Fruit fly (Drosophila melanogaster): ENCODE measurements around the gene CG32240.
A peak's percentile ranks its signal among the peaks of the same experiment; 100 is the strongest.

The CG32240 gene

dm6 chr3L:4381529-4381928, at the start of gene CG32240:
CG32240 (minus strand) TSS chr3L:4381629.
- no peak for TF ChIP-seq CG3407 (GFP tag; optimal IDR thresholded peaks at IDR 0.05)
- no peak for TF ChIP-seq CG9437 (GFP tag; optimal IDR thresholded peaks at IDR 0.05)
- TF ChIP-seq danr (GFP tag; IDR thresholded peaks at IDR 0.05) = no peak
- no peak for TF ChIP-seq CG17328 (GFP tag; IDR thresholded peaks at IDR 0.05)
- TF ChIP-seq CG4424 (GFP tag; optimal IDR thresholded peaks at IDR 0.05) = no peak
- no peak for TF ChIP-seq gfzf (GFP tag; optimal IDR thresholded peaks at IDR 0.05)
- TF ChIP-seq CG10267 (tag; optimal IDR thresholded peaks at IDR 0.05) = no peak
- TF ChIP-seq CG4360 (GFP tag; IDR thresholded peaks at IDR 0.05) = no peak
- TF ChIP-seq CG6175 (GFP tag; IDR thresholded peaks at IDR 0.05) = no peak
- no peak for TF ChIP-seq NC2α (GFP tag; optimal IDR thresholded peaks at IDR 0.05)
- TF ChIP-seq chm (GFP tag; IDR thresholded peaks at IDR 0.05) = no peak
- no peak for TF ChIP-seq tgo (GFP tag; IDR thresholded peaks at IDR 0.05)

- TF ChIP-seq CG13894 (tag; optimal IDR thresholded peaks at IDR 0.05) = peak; percentile 68
- TF ChIP-seq CG10147 (GFP tag; optimal IDR thresholded peaks at IDR 0.05) = no peak
- TF ChIP-seq Deaf1 (tag; optimal IDR thresholded peaks at IDR 0.05) = peak; percentile 6
- TF ChIP-seq Trl (optimal IDR thresholded peaks at IDR 0.05) = peak; percentile 55 to 66
- no peak for TF ChIP-seq Trl (GFP tag; optimal IDR thresholded peaks at IDR 0.05)
- TF ChIP-seq CG34224 (GFP tag; IDR thresholded peaks at IDR 0.05; ENCODE audit: partially characterized antibody) = no peak
Measured at dm6 chr3L:4430331-4430730, 48.9 kb upstream of the CG32240 start.

DNA sequence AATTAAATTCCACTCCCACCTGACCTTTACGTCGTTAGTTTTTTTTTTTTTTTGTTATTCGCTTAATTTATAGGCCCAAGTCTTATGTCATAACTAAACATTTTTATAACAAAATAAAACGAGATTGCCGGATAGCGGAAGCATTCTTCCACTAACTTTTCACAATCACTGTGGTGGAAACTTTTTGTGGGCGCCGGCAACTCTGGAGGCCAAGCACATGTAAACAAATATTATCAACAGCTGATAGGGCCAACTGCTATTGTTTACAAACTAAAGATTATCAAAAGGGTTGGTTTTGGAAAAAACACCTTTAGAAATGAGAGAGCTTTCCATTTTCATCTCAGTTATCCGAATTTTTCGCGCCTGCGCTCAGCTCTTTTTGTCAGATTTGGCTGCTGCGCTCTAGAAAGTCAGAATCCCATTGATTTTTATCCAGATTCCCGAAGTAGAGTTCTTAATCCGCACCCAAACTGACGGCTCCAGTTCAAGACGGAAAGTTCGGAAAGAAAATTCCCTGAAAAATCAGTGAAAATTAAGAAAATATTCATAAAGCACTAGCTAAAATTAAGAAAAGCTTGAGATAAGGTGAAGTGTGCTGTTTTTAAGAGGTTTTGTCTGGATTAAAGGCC, 47.6 kb upstream of the CG32240 start, which contains the start of gene nAChRbeta1:
Gene nAChRbeta1, plus strand, starts transcription at position 432 of the 629 bp plus-strand sequence.
- TF ChIP-seq ewg (GFP tag; optimal IDR thresholded peaks at IDR 0.05) = peak; percentile 74
- no peak for TF ChIP-seq toy (GFP tag; IDR thresholded peaks at IDR 0.05)
- TF ChIP-seq lab (GFP tag; optimal IDR thresholded peaks at IDR 0.05) = peak; percentile 4
- peak; percentile 66 for TF ChIP-seq CG8388 (GFP tag; optimal IDR thresholded peaks at IDR 0.05)
- peak; percentile 20 for TF ChIP-seq CG13894 (tag; optimal IDR thresholded peaks at IDR 0.05)
- TF ChIP-seq sqz (GFP tag; optimal IDR thresholded peaks at IDR 0.05) = peak; percentile 10
- TF ChIP-seq crp (GFP tag; optimal IDR thresholded peaks at IDR 0.05) = peak in 1 of 2 experiments; percentile 45
- peak in 1 of 2 experiments; percentile 17 for TF ChIP-seq Trl (optimal IDR thresholded peaks at IDR 0.05)
- no peak for TF ChIP-seq Trl (GFP tag; optimal IDR thresholded peaks at IDR 0.05)
- TF ChIP-seq Lhr (GFP tag; optimal IDR thresholded peaks at IDR 0.05) = no peak
- peak; percentile 76; the same call in 1 of the 3 replicates for TF ChIP-seq CG34422 (GFP tag; IDR thresholded peaks at IDR 0.05)
- TF ChIP-seq onecut (GFP tag; IDR thresholded peaks at IDR 0.05) = peak; percentile 78
- peak; percentile 20 for TF ChIP-seq Fer3 (tag; optimal IDR thresholded peaks at IDR 0.05)
- peak; percentile 61 for TF ChIP-seq Deaf1 (tag; optimal IDR thresholded peaks at IDR 0.05)
- TF ChIP-seq Max (GFP tag; optimal IDR thresholded peaks at IDR 0.05) = no peak
- no peak for TF ChIP-seq Dbx (GFP tag; IDR thresholded peaks at IDR 0.05)
- TF ChIP-seq CG2120 (GFP tag; optimal IDR thresholded peaks at IDR 0.05) = peak; percentile 14
- TF ChIP-seq CG34376 (GFP tag; optimal IDR thresholded peaks at IDR 0.05) = peak; percentile 19
- no peak for TF ChIP-seq cato (GFP tag; optimal IDR thresholded peaks at IDR 0.05; ENCODE audit: borderline replicate concordance)
- TF ChIP-seq scrt (GFP tag; optimal IDR thresholded peaks at IDR 0.05) = peak; percentile 83
- no peak for TF ChIP-seq CG9876 (GFP tag; optimal IDR thresholded peaks at IDR 0.05)
- peak; percentile 24 for TF ChIP-seq Fer1 (GFP tag; optimal IDR thresholded peaks at IDR 0.05)
- peak; percentile 46 for TF ChIP-seq Med (GFP tag)
- no peak for TF ChIP-seq ems (GFP tag; optimal IDR thresholded peaks at IDR 0.05)
- TF ChIP-seq nerfin-1 (tag; optimal IDR thresholded peaks at IDR 0.05) = peak; percentile 55
- no peak for TF ChIP-seq grau (tag; optimal IDR thresholded peaks at IDR 0.05)

Data from whole organism, embryonic.